Worm (Caenorhabditis elegans) whole organism, L4/young adult: ENCODE measurements around the gene madf-4.

Experiments
- W03F9.2 ChIP-seq: fragments of 150-350 bp; optimal IDR thresholded peaks from 2 replicates; lab custom pipeline; 2014; ENCODE audit warnings: missing biosample characterization, missing genetic modification characterization
- dao-5 ChIP-seq: sonication (generic microtip); optimal IDR thresholded peaks from 2 replicates; lab custom pipeline; 2016; ENCODE audit warnings: missing genotype, missing genetic modification characterization, moderate library complexity, missing compliant biosample characterization

ce11 chrV:9937435-9937834, 24.9 kb downstream of the madf-4 start, which contains the start of gene srj-33:
- TF ChIP-seq W03F9.2 (tag; lab: Kevin White, UChicago) (no peak), dao-5 (tag; lab: Kevin White, UChicago) (no peak)
